Worm (Caenorhabditis elegans) whole organism, midembryonic: ENCODE data around the gene R04A9.7.
A peak's percentile ranks its signal among the peaks of the same experiment; 100 is the strongest.

Experiments used
- T22C8.4 ChIP-seq: fragments of 200-800 bp; sonication (Bioruptor generic); IDR thresholded peaks from 2 replicates; pipeline ENCODE4 v1.3.6; 2022; ENCODE audit warnings: missing genetic modification characterization, missing compliant biosample characterization
- cog-1 ChIP-seq: sonication (generic microtip); optimal IDR thresholded peaks from 2 replicates; lab custom pipeline; 2016; ENCODE audit warnings: missing genetic modification characterization, missing compliant biosample characterization
- flt-1 ChIP-seq: fragments of 200-800 bp; sonication (Bioruptor generic); IDR thresholded peaks from 2 replicates; pipeline ENCODE4 v1.3.6; 2022; ENCODE audit warnings: missing genetic modification characterization, missing compliant biosample characterization
- klf-2 ChIP-seq: fragments of 200-800 bp; sonication (Bioruptor generic); conservative IDR thresholded peaks from 2 replicates; pipeline ENCODE4 v1.3.6; 2022; ENCODE audit warnings: missing genetic modification reagents, missing genetic modification characterization, missing compliant biosample characterization
- med-1 ChIP-seq: sonication (generic microtip); optimal IDR thresholded peaks from 2 replicates; lab custom pipeline; 2017; ENCODE audit warnings: missing genetic modification characterization, mild to moderate bottlenecking, missing compliant biosample characterization, antibody characterized with exemption, missing genetic modification reagents; ENCODE audit not compliant: insufficient read depth
- ref-1 ChIP-seq: fragments of 200-800 bp; sonication (Bioruptor generic); conservative IDR thresholded peaks from 2 replicates; pipeline ENCODE4 v1.3.6; 2022; ENCODE audit warnings: missing genetic modification reagents, missing genetic modification characterization, missing compliant biosample characterization
- tab-1 ChIP-seq: fragments of 200-800 bp; sonication (Bioruptor generic); IDR thresholded peaks from 2 replicates; pipeline ENCODE4 v1.3.6; 2022; ENCODE audit warnings: missing genetic modification characterization, missing compliant biosample characterization
- ztf-23 ChIP-seq: fragments of 200-800 bp; sonication (Bioruptor generic); IDR thresholded peaks from 2 replicates; pipeline ENCODE4 v1.3.6; 2022; ENCODE audit warnings: missing genetic modification reagents, missing genetic modification characterization, missing compliant biosample characterization
- ztf-29 ChIP-seq: fragments of 200-800 bp; sonication (Bioruptor generic); IDR thresholded peaks from 2 replicates; pipeline ENCODE4 v1.3.6; 2022; ENCODE audit warnings: missing genetic modification reagents, missing genetic modification characterization, missing compliant biosample characterization

DNA sequence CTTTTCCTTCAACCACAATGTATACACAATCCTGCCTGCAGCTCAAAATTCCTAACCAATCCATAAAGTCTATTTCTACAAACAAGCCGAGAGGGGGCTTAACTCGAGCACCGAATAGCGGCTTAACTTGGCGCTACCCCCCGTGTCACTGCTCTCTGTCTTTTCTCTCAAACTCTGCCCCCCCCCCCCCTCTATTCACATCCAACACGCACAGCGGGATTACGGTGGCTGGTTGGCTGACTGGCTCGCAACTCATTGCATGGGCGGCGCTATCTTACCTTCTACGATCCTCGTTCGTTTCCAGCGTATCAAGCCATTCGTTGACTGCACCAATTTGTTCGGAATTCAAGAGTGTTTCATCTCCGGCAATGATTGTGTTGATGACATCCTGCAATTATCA, 36.9 kb upstream of the R04A9.7 start:
- no peak for TF ChIP-seq flt-1 (GFP tag; lab: Robert Waterston, UW)
- TF ChIP-seq cog-1 (tag; lab: Kevin White, UChicago): no peak
- no peak for TF ChIP-seq ztf-23
- TF ChIP-seq med-1 (GFP tag; lab: Kevin White, UChicago): no peak
- TF ChIP-seq ztf-29 (GFP tag; lab: Robert Waterston, UW): 0 out of 2 replicates have a peak, but pooled peaks have one; percentile 22
- TF ChIP-seq klf-2 (GFP tag; lab: Robert Waterston, UW): no peak
- TF ChIP-seq T22C8.4 (GFP tag; lab: Robert Waterston, UW): no peak
- TF ChIP-seq ref-1 (GFP tag; lab: Robert Waterston, UW): no peak
- no peak for TF ChIP-seq tab-1 (GFP tag; lab: Robert Waterston, UW)
